Fruit fly (Drosophila melanogaster) S2 (cell line): Measurements from ENCODE around the gene Sidpn.

ENCODE experiments used
- CG8478 ChIP-seq: fragments of >200 bp; optimal IDR thresholded peaks from 2 replicates; lab custom pipeline; 2018
- CTCF ChIP-seq, 2 experiments: fragments of >200 bp; optimal IDR thresholded peaks; 2 replicates each; lab custom pipeline; 2018

dm6 chr2L:19024744-19025059, 2.8 kb upstream of the Sidpn start:
- TF ChIP-seq CG8478 (no peak), CTCF (optimal IDR thresholded peaks at IDR 0.05; lab: Kevin White, UChicago) (no peak)
